Fruit fly (Drosophila melanogaster) whole organism, embryonic: ENCODE results near the gene GstD5.
A peak's percentile ranks its signal among the peaks of the same experiment; 100 is the strongest.

Source experiments
- CG12104 ChIP-seq: fragments of 200-800 bp; sonication (Bioruptor generic); optimal IDR thresholded peaks from 3 replicates; lab custom pipeline; 2016; ENCODE audit warnings: missing biosample characterization, missing genetic modification characterization
- CG12659 ChIP-seq: fragments of 200-800 bp; sonication (Bioruptor generic); optimal IDR thresholded peaks from 3 replicates; lab custom pipeline; 2017; ENCODE audit warnings: mild to moderate bottlenecking, missing biosample characterization, missing genetic modification reagents, missing genetic modification characterization
- CG12744 ChIP-seq: fragments of 200-800 bp; sonication (Bioruptor generic); optimal IDR thresholded peaks from 2 replicates; lab custom pipeline; 2016; ENCODE audit warnings: missing biosample characterization, missing genetic modification characterization
- CG13287 ChIP-seq: fragments of 200-800 bp; sonication (Bioruptor generic); IDR thresholded peaks from 2 replicates; pipeline ENCODE4 v1.3.6; 2022; ENCODE audit warnings: missing biosample characterization, missing genetic modification characterization; ENCODE audit not compliant: partially characterized antibody
- CG14860 ChIP-seq: fragments of 200-800 bp; sonication (Bioruptor generic); IDR thresholded peaks from 3 replicates; pipeline ENCODE4 v1.3.6; 2022; ENCODE audit warnings: missing biosample characterization, missing genetic modification characterization; ENCODE audit not compliant: partially characterized antibody
- CG17612 ChIP-seq: fragments of 200-800 bp; sonication (Bioruptor generic); IDR thresholded peaks from 2 replicates; pipeline ENCODE4 v1.3.6; 2022; ENCODE audit warnings: missing biosample characterization, missing genetic modification characterization
- CG34224 ChIP-seq: fragments of 200-800 bp; sonication (Bioruptor generic); IDR thresholded peaks from 3 replicates; pipeline ENCODE4 v1.3.6; 2022; ENCODE audit warnings: missing biosample characterization, missing genetic modification characterization; ENCODE audit not compliant: partially characterized antibody
- CG34376 ChIP-seq: fragments of 200-800 bp; sonication (Bioruptor generic); optimal IDR thresholded peaks from 2 replicates; lab custom pipeline; 2018; ENCODE audit warnings: missing biosample characterization, mild to moderate bottlenecking, missing genetic modification characterization
- CG4820 ChIP-seq: fragments of 200-800 bp; sonication (Bioruptor generic); optimal IDR thresholded peaks from 3 replicates; lab custom pipeline; 2016; ENCODE audit warnings: missing biosample characterization, missing genetic modification characterization
- CG6791 ChIP-seq: fragments of 200-800 bp; sonication (Bioruptor generic); IDR thresholded peaks from 3 replicates; pipeline ENCODE4 v1.3.6; 2022; ENCODE audit warnings: missing biosample characterization, missing genetic modification characterization; ENCODE audit not compliant: partially characterized antibody
- CG6854 ChIP-seq: fragments of 200-800 bp; sonication (Bioruptor generic); optimal IDR thresholded peaks from 3 replicates; lab custom pipeline; 2017; ENCODE audit warnings: missing biosample characterization, mild to moderate bottlenecking, missing genetic modification characterization
- CG7963 ChIP-seq: fragments of 200-800 bp; sonication (Bioruptor generic); IDR thresholded peaks from 3 replicates; pipeline ENCODE4 v1.3.6; 2022; ENCODE audit warnings: missing biosample characterization, missing genetic modification characterization; ENCODE audit not compliant: partially characterized antibody
- CG8924 ChIP-seq: fragments of 200-800 bp; optimal IDR thresholded peaks from 3 replicates; lab custom pipeline; 2019; ENCODE audit warnings: missing biosample characterization, mild to moderate bottlenecking, missing genetic modification characterization, moderate library complexity
- D19A ChIP-seq: fragments of 200-800 bp; optimal IDR thresholded peaks from 3 replicates; lab custom pipeline; 2019; ENCODE audit warnings: missing biosample characterization, mild to moderate bottlenecking, missing genetic modification characterization, moderate library complexity
- Doc3 ChIP-seq: fragments of 200-800 bp; sonication (Bioruptor generic); IDR thresholded peaks from 3 replicates; pipeline ENCODE4 v1.3.6; 2022; ENCODE audit warnings: missing biosample characterization, missing genetic modification characterization; ENCODE audit not compliant: partially characterized antibody
- Ets65A ChIP-seq: fragments of 200-800 bp; sonication (Bioruptor generic); peaks from one replicate; lab custom pipeline; 2016; ENCODE audit warnings: missing biosample characterization, missing genetic modification characterization
- Ets97D ChIP-seq: fragments of 200-800 bp; sonication (Bioruptor generic); optimal IDR thresholded peaks from 3 replicates; lab custom pipeline; 2016; ENCODE audit warnings: missing biosample characterization, missing genetic modification characterization
- HLHmδ ChIP-seq: fragments of 200-800 bp; sonication (Bioruptor generic); optimal IDR thresholded peaks from 2 replicates; lab custom pipeline; 2018; ENCODE audit warnings: missing biosample characterization, mild to moderate bottlenecking, missing genetic modification characterization, moderate library complexity
- MESR4 ChIP-seq: fragments of 200-800 bp; sonication (Bioruptor generic); optimal IDR thresholded peaks from 2 replicates; lab custom pipeline; 2018; ENCODE audit warnings: missing biosample characterization, mild to moderate bottlenecking, missing genetic modification characterization, moderate library complexity
- Max ChIP-seq: fragments of 200-800 bp; sonication (Bioruptor generic); optimal IDR thresholded peaks from 2 replicates; lab custom pipeline; 2016; ENCODE audit warnings: missing biosample characterization, mild to moderate bottlenecking, missing genetic modification characterization
- Med ChIP-seq: fragments of 200-800 bp; sonication (Bioruptor generic); peaks from one replicate; lab custom pipeline; 2016; ENCODE audit warnings: missing biosample characterization, missing genetic modification characterization, mild to moderate bottlenecking, inconsistent platforms, moderate library complexity
- Myb ChIP-seq: fragments of 200-800 bp; sonication (Bioruptor generic); optimal IDR thresholded peaks from 2 replicates; lab custom pipeline; 2016; ENCODE audit warnings: missing biosample characterization, missing genetic modification characterization
- Vsx1 ChIP-seq: fragments of 200-800 bp; sonication (Bioruptor generic); optimal IDR thresholded peaks from 2 replicates; lab custom pipeline; 2017; ENCODE audit warnings: missing biosample characterization, mild to moderate bottlenecking, missing genetic modification characterization, missing genetic modification reagents
- ara ChIP-seq: fragments of 200-800 bp; sonication (Bioruptor generic); IDR thresholded peaks from 2 replicates; pipeline ENCODE4 v1.3.6; 2022; ENCODE audit warnings: missing biosample characterization, missing genetic modification characterization
- bbx ChIP-seq: fragments of 200-800 bp; sonication (Bioruptor generic); IDR thresholded peaks from 2 replicates; pipeline ENCODE4 v1.3.6; 2022; ENCODE audit warnings: missing biosample characterization, missing genetic modification characterization; ENCODE audit not compliant: partially characterized antibody
- exex ChIP-seq: fragments of 200-800 bp; sonication (Bioruptor generic); optimal IDR thresholded peaks from 4 replicates; lab custom pipeline; 2018; ENCODE audit warnings: missing biosample characterization, mild to moderate bottlenecking, missing genetic modification characterization, moderate library complexity
- grau ChIP-seq: fragments of 200-800 bp; optimal IDR thresholded peaks from 3 replicates; lab custom pipeline; 2019; ENCODE audit warnings: missing biosample characterization, mild to moderate bottlenecking, missing genetic modification characterization, moderate library complexity
- hbn ChIP-seq: fragments of 200-800 bp; sonication (Bioruptor generic); IDR thresholded peaks from 2 replicates; pipeline ENCODE4 v1.3.6; 2022; ENCODE audit warnings: missing biosample characterization, missing genetic modification characterization; ENCODE audit not compliant: partially characterized antibody
- inv ChIP-seq: fragments of 200-800 bp; sonication (Bioruptor generic); IDR thresholded peaks from 2 replicates; pipeline ENCODE4 v1.3.6; 2022; ENCODE audit warnings: missing biosample characterization, missing genetic modification characterization; ENCODE audit not compliant: partially characterized antibody
- kah ChIP-seq: fragments of 200-800 bp; sonication (Bioruptor generic); optimal IDR thresholded peaks from 2 replicates; lab custom pipeline; 2018; ENCODE audit warnings: missing biosample characterization, mild to moderate bottlenecking, missing genetic modification characterization
- lilli ChIP-seq: fragments of 200-800 bp; sonication (Bioruptor generic); optimal IDR thresholded peaks from 3 replicates; lab custom pipeline; 2016; ENCODE audit warnings: missing biosample characterization, missing genetic modification characterization
- lov ChIP-seq, 2 experiments: fragments of 200-800 bp in 1 of 2; fragments of >200 bp in 1 of 2; sonication (Bioruptor generic) in 1 of 2; IDR thresholded peaks in 1 of 2; optimal IDR thresholded peaks in 1 of 2; 2 replicates in 1 of 2; 3 replicates in 1 of 2; pipeline versions ENCODE4 v1.3.6 to Lab custom; 2017 to 2022; ENCODE audit warnings: missing biosample characterization in 1 of 2, missing genetic modification characterization in 1 of 2
- nom ChIP-seq: fragments of 200-800 bp; sonication (Bioruptor generic); optimal IDR thresholded peaks from 2 replicates; lab custom pipeline; 2017; ENCODE audit warnings: missing biosample characterization, missing genetic modification characterization, mild to moderate bottlenecking, moderate library complexity, missing genetic modification reagents
- pb ChIP-seq: fragments of 200-800 bp; sonication (Bioruptor generic); optimal IDR thresholded peaks from 3 replicates; lab custom pipeline; 2016; ENCODE audit warnings: missing biosample characterization, missing genetic modification characterization
- pzg ChIP-seq: fragments of 200-800 bp; sonication (Bioruptor generic); optimal IDR thresholded peaks from 3 replicates; lab custom pipeline; 2018; ENCODE audit warnings: missing biosample characterization, mild to moderate bottlenecking, missing genetic modification characterization, moderate library complexity
- ro ChIP-seq: fragments of 200-800 bp; sonication (Bioruptor generic); IDR thresholded peaks from 2 replicates; pipeline ENCODE4 v1.3.6; 2022; ENCODE audit warnings: missing biosample characterization, missing genetic modification characterization
- sna ChIP-seq: fragments of 200-800 bp; sonication (Bioruptor generic); IDR thresholded peaks from 2 replicates; pipeline ENCODE4 v1.3.6; 2022; ENCODE audit warnings: missing biosample characterization, missing genetic modification characterization; ENCODE audit not compliant: partially characterized antibody
- sug ChIP-seq: fragments of 200-800 bp; optimal IDR thresholded peaks from 2 replicates; lab custom pipeline; 2019; ENCODE audit warnings: missing biosample characterization, mild to moderate bottlenecking, missing genetic modification characterization, moderate library complexity
- tna ChIP-seq: fragments of 200-800 bp; sonication (Bioruptor generic); IDR thresholded peaks from 2 replicates; pipeline ENCODE4 v1.3.6; 2022; ENCODE audit warnings: missing biosample characterization, missing genetic modification characterization; ENCODE audit not compliant: partially characterized antibody
- unc-4 ChIP-seq: fragments of 200-800 bp; sonication (Bioruptor generic); IDR thresholded peaks from 2 replicates; pipeline ENCODE4 v1.3.6; 2022; ENCODE audit warnings: missing biosample characterization, missing genetic modification characterization; ENCODE audit not compliant: partially characterized antibody
- unpg ChIP-seq: fragments of 200-800 bp; sonication (Bioruptor generic); optimal IDR thresholded peaks from 3 replicates; lab custom pipeline; 2018; ENCODE audit warnings: missing biosample characterization, mild to moderate bottlenecking, missing genetic modification characterization, moderate library complexity
- wek ChIP-seq: fragments of 200-800 bp; sonication (Bioruptor generic); optimal IDR thresholded peaks from 3 replicates; lab custom pipeline; 2018; ENCODE audit warnings: missing biosample characterization, mild to moderate bottlenecking, missing genetic modification characterization, moderate library complexity
- zen ChIP-seq: fragments of 200-800 bp; sonication (Bioruptor generic); optimal IDR thresholded peaks from 3 replicates; lab custom pipeline; 2018; ENCODE audit warnings: missing biosample characterization, mild to moderate bottlenecking, missing genetic modification characterization, moderate library complexity
- zfh1 ChIP-seq: fragments of 200-800 bp; sonication (Bioruptor generic); IDR thresholded peaks from 3 replicates; pipeline ENCODE4 v1.3.6; 2022; ENCODE audit warnings: missing biosample characterization, missing genetic modification characterization

The GstD5 gene

dm6 chr3R:12408160-12408559 lies 32.6 kb downstream of the GstD5 start, which contains the start of gene CG5196 (continued):
- TF ChIP-seq lilli (GFP tag; lab: Kevin White, UChicago) = peak; percentile 11
- TF ChIP-seq HLHmδ (GFP tag; lab: Kevin White, UChicago) = peak; percentile 49
- TF ChIP-seq Med (GFP tag; lab: Kevin White, UChicago) = peak; percentile 49
- peak; percentile 77 for TF ChIP-seq bbx (GFP tag; lab: Robert Waterston, UW)
- no peak for TF ChIP-seq ara (GFP tag; lab: Robert Waterston, UW)
- peak; percentile 51 for TF ChIP-seq sug (tag; lab: Kevin White, UChicago)
- TF ChIP-seq zen = peak; percentile 89
- TF ChIP-seq CG8924 (tag; lab: Kevin White, UChicago) = peak; percentile 17
- peak; percentile 34 for TF ChIP-seq Ets97D
- TF ChIP-seq tna (GFP tag; lab: Robert Waterston, UW) = peak; percentile 52
- TF ChIP-seq inv (GFP tag; lab: Robert Waterston, UW) = peak; percentile 51; the same call in 1 of the 2 replicates
- TF ChIP-seq CG12744 = no peak
- peak; percentile 4 for TF ChIP-seq Max (GFP tag; lab: Kevin White, UChicago)
- peak; percentile 49; the same call in 2 of the 3 replicates for TF ChIP-seq Doc3 (GFP tag; lab: Robert Waterston, UW)
- TF ChIP-seq pb = peak; percentile 26
- 0 out of 3 replicates have a peak, but pooled peaks have one; percentile 27 for TF ChIP-seq zfh1
- peak; percentile 12 for TF ChIP-seq unpg
- peak; percentile 31 for TF ChIP-seq Vsx1
- TF ChIP-seq CG4820 (GFP tag; lab: Kevin White, UChicago) = peak; percentile 17
- TF ChIP-seq wek (GFP tag; lab: Kevin White, UChicago) = peak; percentile 9
- TF ChIP-seq Myb = peak; percentile 15
- TF ChIP-seq unc-4 (GFP tag; lab: Robert Waterston, UW) = peak; percentile 73
- TF ChIP-seq CG6854 (GFP tag; lab: Kevin White, UChicago) = peak; percentile 36
- TF ChIP-seq exex (tag; lab: Kevin White, UChicago) = peak; percentile 64
- peak; percentile 86 for TF ChIP-seq pzg (GFP tag; lab: Kevin White, UChicago)
- TF ChIP-seq D19A (tag; lab: Kevin White, UChicago) = peak; percentile 1
- TF ChIP-seq CG34224 (GFP tag; lab: Robert Waterston, UW) = peak; percentile 81
- peak; percentile 79 for TF ChIP-seq CG6791 (GFP tag; lab: Robert Waterston, UW)
- TF ChIP-seq CG14860 = peak; percentile 27; the same call in 2 of the 3 replicates
- peak; percentile 31 for TF ChIP-seq grau
- peak; percentile 45 for TF ChIP-seq nom (GFP tag; lab: Kevin White, UChicago)
- TF ChIP-seq lov (optimal IDR thresholded peaks at IDR 0.05; lab: Kevin White, UChicago) = no peak
- TF ChIP-seq lov (GFP tag; IDR thresholded peaks at IDR 0.05; lab: Robert Waterston, UW) = 0 out of 3 replicates have a peak, but pooled peaks have one; percentile 16
- peak; percentile 17; the same call in 1 of the 2 replicates for TF ChIP-seq hbn (GFP tag; lab: Robert Waterston, UW)

DNA sequence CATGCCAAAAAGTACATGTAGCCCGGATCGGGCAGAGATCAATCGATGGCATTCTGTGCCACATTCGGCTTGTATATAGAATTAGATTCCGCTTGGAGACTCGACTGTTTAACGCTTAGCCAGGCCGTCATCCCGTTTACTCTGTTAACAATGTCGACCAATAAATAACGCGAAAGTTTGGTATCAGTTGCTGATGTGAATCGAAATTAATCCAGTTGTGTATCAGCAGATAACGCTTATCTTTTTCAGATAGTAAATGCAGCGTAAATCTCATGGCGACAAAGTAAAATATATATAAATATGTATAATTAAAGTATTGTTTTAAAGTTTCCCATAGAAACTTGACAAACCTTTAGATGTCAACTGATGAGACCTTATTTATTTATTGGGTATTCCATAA lies 35.9 kb downstream of the GstD5 start:
- no peak for TF ChIP-seq ro
- TF ChIP-seq exex (tag; lab: Kevin White, UChicago) = peak; percentile 59

DNA sequence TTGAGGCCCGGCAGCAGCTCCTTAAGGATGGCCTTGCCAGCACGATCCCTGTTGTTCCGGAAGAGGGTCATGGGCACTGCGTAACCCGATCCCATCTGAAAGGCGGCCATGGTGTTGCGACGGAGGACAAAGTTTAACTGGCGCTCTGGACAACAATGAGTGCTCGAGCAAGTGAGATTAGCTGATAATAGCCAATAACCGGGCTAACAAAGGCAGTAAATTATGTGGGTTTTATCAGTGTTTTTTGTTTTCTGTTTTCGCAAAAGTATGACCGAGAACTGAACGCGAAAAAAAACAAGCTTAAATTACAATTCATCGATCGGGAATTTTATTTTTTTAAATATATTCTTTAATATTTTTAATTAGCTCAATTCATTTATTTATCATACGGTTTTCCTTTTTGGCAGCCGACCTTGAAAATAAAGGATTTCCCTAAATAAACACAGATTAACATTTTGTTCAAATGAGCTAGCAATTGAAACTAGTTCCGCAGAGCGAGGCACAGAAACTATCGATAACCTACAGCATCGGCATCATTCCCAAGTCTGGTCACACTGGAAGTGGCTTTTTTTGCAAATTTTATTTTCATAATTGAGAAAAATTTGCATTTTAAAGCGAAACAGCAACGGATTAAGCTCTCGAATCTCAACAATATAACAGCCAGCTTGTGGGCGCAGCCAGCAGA lies 37.9 kb downstream of the GstD5 start, which contains the start of the genes Dip-C and pps:
Gene Dip-C (minus strand): TSS at position 486 of the 685 bp plus-strand sequence.
Gene pps (plus strand): TSS at position 555 of the 685 bp plus-strand sequence.
- TF ChIP-seq Ets65A (peak; percentile 22), Doc3 (GFP tag; lab: Robert Waterston, UW) (peak; percentile 65; the same call in 2 of the 3 replicates), sna (GFP tag; lab: Robert Waterston, UW) (peak; percentile 62; the same call in 1 of the 2 replicates), CG12104 (peak; percentile 12), zen (peak; percentile 20), kah (GFP tag; lab: Kevin White, UChicago) (no peak), CG13287 (GFP tag; lab: Robert Waterston, UW) (peak; percentile 85), CG12659 (GFP tag; lab: Kevin White, UChicago) (peak; percentile 63), MESR4 (GFP tag; lab: Kevin White, UChicago) (peak; percentile 49), CG34376 (GFP tag; lab: Kevin White, UChicago) (peak; percentile 44), CG7963 (GFP tag; lab: Robert Waterston, UW) (peak; percentile 39; the same call in 1 of the 3 replicates), CG17612 (no peak), inv (GFP tag; lab: Robert Waterston, UW) (peak; percentile 65)
